Fruit fly (Drosophila melanogaster): Measurements from ENCODE around the gene Dim1.
A peak's percentile ranks its signal among the peaks of the same experiment; 100 is the strongest.

The Dim1 gene

DNA sequence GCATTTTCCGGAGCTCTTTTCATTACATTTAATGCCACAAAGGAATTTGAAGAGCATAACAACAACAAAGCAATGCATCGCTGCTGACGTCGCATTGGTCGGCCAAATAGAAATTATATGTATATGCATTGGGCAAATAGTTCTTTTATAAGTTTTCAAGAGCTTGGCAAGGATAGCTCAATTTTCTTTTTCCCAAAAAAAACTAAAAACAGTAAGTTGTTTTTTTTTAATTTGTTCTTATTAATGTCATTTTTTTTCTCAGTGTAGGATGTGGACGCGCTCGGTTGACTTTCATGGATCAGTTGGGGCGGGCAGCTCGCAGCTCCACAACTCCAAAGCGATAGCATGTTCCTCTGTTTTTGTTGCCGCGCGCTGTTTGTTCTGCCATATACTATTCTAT lies 43.9 kb upstream of the Dim1 start:
- TF ChIP-seq sens (GFP tag), result peak; percentile 73
- TF ChIP-seq Drgx (GFP tag; IDR thresholded peaks at IDR 0.05), result peak; percentile 65
- 0 out of 3 replicates have a peak, but pooled peaks have one; percentile 14 for TF ChIP-seq ci (GFP tag; IDR thresholded peaks at IDR 0.05)
- TF ChIP-seq lola (GFP tag; optimal IDR thresholded peaks at IDR 0.05), result peak in 1 of 3 experiments; percentile 62
- TF ChIP-seq zen2 (GFP tag; IDR thresholded peaks at IDR 0.05; ENCODE audit: partially characterized antibody), result no peak
- TF ChIP-seq Hr51 (GFP tag; optimal IDR thresholded peaks at IDR 0.05), result peak in 1 of 2 experiments; percentile 11
- TF ChIP-seq Dek (tag; optimal IDR thresholded peaks at IDR 0.05), result no peak
- no peak for TF ChIP-seq CG4617 (GFP tag; optimal IDR thresholded peaks at IDR 0.05; ENCODE audit: borderline replicate concordance)

DNA sequence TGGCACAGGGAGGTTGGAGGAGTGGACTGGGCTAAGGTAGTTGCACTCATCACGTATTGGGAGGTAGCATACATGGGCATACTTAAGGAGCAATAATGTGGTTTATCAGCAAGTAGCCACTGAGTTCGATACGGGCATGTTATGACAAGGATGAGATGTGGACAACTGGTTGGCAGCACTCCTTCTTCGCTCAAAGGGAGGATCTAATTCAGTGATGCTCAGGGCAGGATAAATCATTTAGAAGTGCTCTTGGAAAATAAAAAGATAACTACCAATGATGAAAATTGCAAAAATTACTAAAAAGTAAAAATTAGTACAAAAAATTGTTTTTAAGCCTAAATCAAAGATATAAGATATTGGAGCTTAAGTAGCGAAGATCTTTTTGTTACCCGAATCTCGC lies 42.2 kb upstream of the Dim1 start:
- no peak for TF ChIP-seq CG10654 (GFP tag; optimal IDR thresholded peaks at IDR 0.05)
- no peak for TF ChIP-seq peb (GFP tag; IDR thresholded peaks at IDR 0.05)
- TF ChIP-seq Ets65A (GFP tag), result peak; percentile 52
- no peak for TF ChIP-seq Hr51 (GFP tag; optimal IDR thresholded peaks at IDR 0.05)

DNA sequence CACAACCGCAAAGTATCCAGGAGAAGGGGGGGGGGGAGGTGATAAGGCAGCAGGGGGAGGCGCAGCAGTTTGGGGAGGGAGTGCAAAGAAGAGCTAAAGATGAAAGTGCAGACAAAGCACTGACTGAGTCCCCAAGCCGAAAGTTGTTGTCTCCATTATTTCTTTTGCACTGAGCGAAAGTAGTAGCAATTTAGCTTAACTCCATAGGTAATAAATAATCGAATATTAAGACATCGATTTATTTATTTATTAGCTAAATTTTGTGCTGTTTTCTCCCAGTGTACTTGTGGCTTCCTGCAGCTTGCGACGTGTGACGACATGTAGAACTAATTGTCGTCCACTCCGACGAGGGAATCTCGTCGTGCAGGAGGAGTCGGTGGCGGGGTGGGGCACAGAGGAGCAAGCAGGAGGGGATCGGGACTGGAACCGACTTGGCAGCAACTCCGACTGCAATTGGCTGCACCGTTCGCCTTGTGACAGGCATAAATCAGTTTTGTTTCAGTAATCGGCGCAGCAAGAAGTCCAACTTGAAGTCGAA lies 41.5 kb upstream of the Dim1 start, which contains the start of gene Traf4:
Traf4 (plus strand) TSS at position 488 of the 538 bp plus-strand sequence.
- peak; percentile 32 for TF ChIP-seq Drgx (GFP tag; IDR thresholded peaks at IDR 0.05)
- peak; percentile 63 for TF ChIP-seq nom (GFP tag; optimal IDR thresholded peaks at IDR 0.05)
- TF ChIP-seq klu (GFP tag; IDR thresholded peaks at IDR 0.05), result no peak
- TF ChIP-seq Med (GFP tag), result peak; percentile 46
- peak; percentile 2; the same call in 1 of the 2 replicates for TF ChIP-seq crol (GFP tag; IDR thresholded peaks at IDR 0.05)
- TF ChIP-seq Vsx1 (GFP tag; optimal IDR thresholded peaks at IDR 0.05), result no peak

DNA sequence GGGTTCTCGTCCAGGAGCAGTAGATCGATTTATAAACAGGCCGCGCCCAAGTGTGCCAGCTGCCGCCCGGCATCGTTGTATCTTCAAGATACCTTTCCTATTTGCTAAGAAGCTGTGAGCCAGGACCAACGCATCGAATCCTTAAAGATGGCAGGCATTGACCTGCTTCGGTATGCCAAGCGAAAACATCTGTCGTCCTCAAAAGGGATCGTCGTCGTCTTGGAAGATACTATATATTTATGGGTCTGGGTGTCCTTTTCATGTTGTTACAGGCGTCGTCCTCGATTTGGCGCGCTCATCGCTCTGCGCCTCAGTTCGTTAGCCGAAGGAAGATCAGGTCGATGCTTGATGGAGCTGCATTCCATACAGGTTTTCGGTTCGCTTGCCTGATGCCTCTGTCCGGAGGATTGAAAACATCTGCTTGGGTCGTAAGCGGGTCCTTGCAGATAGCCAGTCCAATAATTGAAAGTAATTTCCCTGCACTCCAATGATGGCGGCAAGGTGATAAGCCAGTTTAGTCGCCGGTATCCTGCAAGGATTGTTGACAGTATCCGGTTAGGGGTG lies 39.3 kb upstream of the Dim1 start:
- TF ChIP-seq CG12942 (GFP tag; optimal IDR thresholded peaks at IDR 0.05) (no peak), cad (GFP tag; optimal IDR thresholded peaks at IDR 0.05) (peak; percentile 69), D (optimal IDR thresholded peaks at IDR 0.05) (peak; percentile 37), D (GFP tag; optimal IDR thresholded peaks at IDR 0.05) (no peak), B-H2 (GFP tag; optimal IDR thresholded peaks at IDR 0.05) (no peak), Kr (GFP tag; optimal IDR thresholded peaks at IDR 0.05) (peak; percentile 47), kni (GFP tag; optimal IDR thresholded peaks at IDR 0.05) (peak; percentile 4), CG13287 (GFP tag; IDR thresholded peaks at IDR 0.05; ENCODE audit: partially characterized antibody) (no peak), tll (GFP tag; optimal IDR thresholded peaks at IDR 0.05) (peak in 1 of 2 experiments; percentile 48), p53 (GFP tag; optimal IDR thresholded peaks at IDR 0.05) (peak; percentile 4), slbo (GFP tag; IDR thresholded peaks at IDR 0.05) (no peak), pros (GFP tag; optimal IDR thresholded peaks at IDR 0.05) (peak; percentile 98), twi (tag; optimal IDR thresholded peaks at IDR 0.05) (peak; percentile 97), CG15479 (GFP tag; optimal IDR thresholded peaks at IDR 0.05) (peak; percentile 45), ac (GFP tag; optimal IDR thresholded peaks at IDR 0.05) (peak; percentile 91), vnd (GFP tag; IDR thresholded peaks at IDR 0.05; ENCODE audit: partially characterized antibody) (no peak), zen (tag; optimal IDR thresholded peaks at IDR 0.05) (peak; percentile 8), fd102C (GFP tag; optimal IDR thresholded peaks at IDR 0.05) (no peak), Six4 (GFP tag; optimal IDR thresholded peaks at IDR 0.05) (peak; percentile 22), Optix (GFP tag; IDR thresholded peaks at IDR 0.05) (0 out of 3 replicates have a peak, but pooled peaks have one; percentile 17), da (GFP tag; optimal IDR thresholded peaks at IDR 0.05) (peak; percentile 21)

Measured in whole organism, embryonic.